Worm (Caenorhabditis elegans): Measurements from ENCODE around the gene ZK930.2.

Gene ZK930.2

DNA sequence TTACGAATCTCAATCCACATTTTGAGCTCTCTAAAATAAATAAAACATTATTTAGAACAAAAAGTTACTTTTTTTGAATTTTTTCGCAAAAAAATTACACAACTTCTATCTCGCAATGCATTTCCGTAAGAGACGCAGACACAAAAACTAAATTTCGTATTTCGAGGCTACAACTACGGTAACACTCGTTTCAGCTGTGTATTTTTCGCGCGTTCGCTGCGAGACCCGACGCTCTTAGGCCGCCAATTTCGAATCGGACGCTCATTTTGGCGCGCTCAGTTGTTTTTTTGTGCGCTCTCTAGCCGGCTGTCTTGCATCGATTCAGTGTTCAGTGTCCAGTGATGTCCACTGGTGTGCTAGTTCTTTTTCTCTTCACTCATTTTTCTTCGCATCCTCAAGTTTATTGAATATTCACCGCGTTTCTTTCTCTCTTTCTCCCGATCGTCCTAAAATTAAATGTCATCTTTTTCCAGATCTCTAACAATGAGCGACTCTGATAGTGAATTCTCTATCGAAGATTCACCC, 18.5 kb downstream of the ZK930.2 start, which contains the start of the genes npp-3 and top-2 (continued):
- peak; percentile 94 for TF ChIP-seq hlh-11 (tag; optimal IDR thresholded peaks at IDR 0.05)
- peak; percentile 47 for TF ChIP-seq R02D3.7 (tag; optimal IDR thresholded peaks at IDR 0.05)
- TF ChIP-seq unc-62 (GFP tag; optimal IDR thresholded peaks at IDR 0.05 in 1 of 2): peak in 1 of 2 experiments; percentile 99
- TF ChIP-seq unc-62 (tag; optimal IDR thresholded peaks at IDR 0.05): no peak
- TF ChIP-seq mxl-2 (GFP tag; conservative IDR thresholded peaks at IDR 0.05): no peak
- peak; percentile 93 for TF ChIP-seq aha-1 (tag)
- TF ChIP-seq hmg-1.1 (GFP tag; IDR thresholded peaks at IDR 0.05): peak; percentile 94
- TF ChIP-seq ceh-82 (tag; optimal IDR thresholded peaks at IDR 0.05): no peak
- no peak for TF ChIP-seq nhr-237 (tag; optimal IDR thresholded peaks at IDR 0.05)
- peak; percentile 95 for TF ChIP-seq rbr-2 (tag; optimal IDR thresholded peaks at IDR 0.05)
- peak; percentile 83 for TF ChIP-seq dmd-9 (GFP tag; IDR thresholded peaks at IDR 0.05)
- TF ChIP-seq zip-2 (tag; optimal IDR thresholded peaks at IDR 0.05): peak; percentile 64
- TF ChIP-seq mes-2 (tag; optimal IDR thresholded peaks at IDR 0.05; ENCODE audit: poor library complexity, severe bottlenecking): peak; percentile 94
- no peak for TF ChIP-seq nhr-76 (tag; optimal IDR thresholded peaks at IDR 0.05)
- TF ChIP-seq php-3 (GFP tag; IDR thresholded peaks at IDR 0.05): 0 out of 2 replicates have a peak, but pooled peaks have one; percentile 10
- peak; percentile 57 for TF ChIP-seq lir-3 (tag; optimal IDR thresholded peaks at IDR 0.05)
- TF ChIP-seq gei-8 (GFP tag; optimal IDR thresholded peaks at IDR 0.05): no peak
- TF ChIP-seq skn-1 (tag; optimal IDR thresholded peaks at IDR 0.05): no peak
- TF ChIP-seq spr-3 (GFP tag; optimal IDR thresholded peaks at IDR 0.05): peak; percentile 63
- peak; percentile 95 for TF ChIP-seq unc-130 (GFP tag; optimal IDR thresholded peaks at IDR 0.05)
- no peak for TF ChIP-seq daf-8 (GFP tag; IDR thresholded peaks at IDR 0.05)
- no peak for TF ChIP-seq snpc-4 (tag; optimal IDR thresholded peaks at IDR 0.05)
- TF ChIP-seq saeg-2 (GFP tag; IDR thresholded peaks at IDR 0.05): peak; percentile 76
- peak; percentile 93 for TF ChIP-seq dve-1 (tag; optimal IDR thresholded peaks at IDR 0.05; ENCODE audit: insufficient read depth)

DNA sequence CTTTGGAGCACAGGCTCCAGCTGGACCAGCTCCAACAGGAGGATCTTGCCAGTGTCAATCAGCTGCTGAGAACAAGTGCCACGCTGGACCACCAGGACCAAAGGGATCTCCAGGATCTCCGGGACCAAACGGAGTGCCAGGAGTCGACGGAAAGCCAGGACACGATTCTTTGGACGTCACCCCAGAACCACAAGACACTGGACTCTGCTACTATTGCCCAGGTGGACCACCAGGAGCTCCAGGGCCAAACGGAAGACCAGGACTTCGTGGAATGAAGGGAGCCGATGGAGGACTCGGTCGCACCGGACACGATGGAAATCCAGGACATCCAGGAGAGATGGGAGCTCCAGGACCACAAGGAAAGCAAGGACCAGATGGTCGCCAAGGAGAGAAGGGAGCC, 24.3 kb downstream of the ZK930.2 start:
- TF ChIP-seq F49E8.2 (tag; optimal IDR thresholded peaks at IDR 0.05; ENCODE audit: borderline replicate concordance) (no peak), nhr-111 (GFP tag; optimal IDR thresholded peaks at IDR 0.05) (no peak), ceh-82 (tag; optimal IDR thresholded peaks at IDR 0.05) (no peak), zfp-3 (GFP tag; conservative IDR thresholded peaks at IDR 0.05) (no peak), set-16 (GFP tag; IDR thresholded peaks at IDR 0.05) (peak; percentile 78), nhr-77 (tag; optimal IDR thresholded peaks at IDR 0.05) (no peak)

DNA sequence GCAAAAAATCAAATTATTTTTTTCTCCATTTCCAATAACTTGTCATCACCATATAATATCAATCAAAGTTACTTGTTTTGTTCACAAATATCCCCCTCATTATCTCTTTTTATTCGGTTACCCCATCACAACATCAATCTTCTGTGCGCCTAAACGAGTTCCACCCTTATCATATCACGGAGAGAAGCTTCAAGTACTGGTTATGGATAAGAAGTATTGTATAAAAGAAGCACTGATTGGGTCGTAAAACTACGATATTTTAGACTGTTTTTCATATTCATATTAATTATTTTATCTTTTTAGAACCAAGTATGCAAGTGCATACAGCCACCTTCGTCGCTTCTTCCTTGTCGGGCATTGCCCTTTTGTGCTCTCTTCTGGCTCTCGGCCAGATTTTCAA, 25.0 kb downstream of the ZK930.2 start, which contains the start of gene col-84:
TSS of gene col-84 (plus strand) at position 301 of the 400 bp plus-strand sequence.
- TF ChIP-seq egl-43 (GFP tag; IDR thresholded peaks at IDR 0.05): no peak
- no peak for TF ChIP-seq lin-29 (GFP tag; IDR thresholded peaks at IDR 0.05)
- TF ChIP-seq ZK546.5 (tag; optimal IDR thresholded peaks at IDR 0.05): no peak
- no peak for TF ChIP-seq ceh-20 (GFP tag; IDR thresholded peaks at IDR 0.05)
- no peak for TF ChIP-seq lsy-2 (tag; optimal IDR thresholded peaks at IDR 0.05)
- TF ChIP-seq arid-1 (GFP tag; conservative IDR thresholded peaks at IDR 0.05): no peak
- no peak for TF ChIP-seq nhr-76 (tag; optimal IDR thresholded peaks at IDR 0.05)
- TF ChIP-seq nhr-77 (tag; optimal IDR thresholded peaks at IDR 0.05): no peak
- TF ChIP-seq unc-39 (tag; optimal IDR thresholded peaks at IDR 0.05): no peak
- TF ChIP-seq hmg-1.1 (GFP tag; IDR thresholded peaks at IDR 0.05): no peak
- no peak for TF ChIP-seq fkh-10 (GFP tag; optimal IDR thresholded peaks at IDR 0.05)
- TF ChIP-seq ztf-11 (tag; optimal IDR thresholded peaks at IDR 0.05): no peak
- no peak for TF ChIP-seq nhr-25 (tag; optimal IDR thresholded peaks at IDR 0.05; ENCODE audit: borderline replicate concordance, insufficient read depth)
- TF ChIP-seq lin-39 (tag; optimal IDR thresholded peaks at IDR 0.05): no peak

All from whole organism, L4 larva.